Fruit fly (Drosophila melanogaster) whole organism, prepupa: ENCODE results near the gene CG1231.

Source experiments
- CG1621 ChIP-seq: fragments of 200-800 bp; sonication (Bioruptor generic); optimal IDR thresholded peaks from 3 replicates; lab custom pipeline; 2018; ENCODE audit warnings: missing biosample characterization, mild to moderate bottlenecking, missing genetic modification characterization
- CG4318 ChIP-seq: fragments of 200-800 bp; sonication (Bioruptor generic); optimal IDR thresholded peaks from 3 replicates; lab custom pipeline; 2017; ENCODE audit warnings: missing biosample characterization, mild to moderate bottlenecking, missing genetic modification characterization
- CG6854 ChIP-seq: fragments of 200-800 bp; sonication (Bioruptor generic); optimal IDR thresholded peaks from 2 replicates; lab custom pipeline; 2017; ENCODE audit warnings: missing biosample characterization, mild to moderate bottlenecking, missing genetic modification characterization
- Ets96B ChIP-seq: fragments of 200-800 bp; optimal IDR thresholded peaks from 2 replicates; lab custom pipeline; 2019; ENCODE audit warnings: missing biosample characterization, mild to moderate bottlenecking, missing genetic modification characterization, moderate library complexity
- Gug ChIP-seq: fragments of 200-800 bp; sonication (Bioruptor generic); IDR thresholded peaks from 2 replicates; pipeline ENCODE4 v1.3.6; 2022; ENCODE audit warnings: missing biosample characterization, missing genetic modification characterization
- Hr38 ChIP-seq: sonication (Bioruptor generic); optimal IDR thresholded peaks from 2 replicates; lab custom pipeline; 2016; ENCODE audit warnings: missing biosample characterization, missing genetic modification characterization
- Hr4 ChIP-seq: fragments of 200-800 bp; sonication (Bioruptor generic); optimal IDR thresholded peaks from 3 replicates; lab custom pipeline; 2016; ENCODE audit warnings: missing biosample characterization, missing genetic modification characterization
- cyc ChIP-seq: fragments of 200-800 bp; sonication (Bioruptor generic); optimal IDR thresholded peaks from 3 replicates; lab custom pipeline; 2016; ENCODE audit warnings: missing biosample characterization, missing genetic modification characterization
- eg ChIP-seq: fragments of 200-800 bp; sonication (Bioruptor generic); IDR thresholded peaks from 3 replicates; pipeline ENCODE4 v1.3.6; 2022; ENCODE audit warnings: missing biosample characterization, missing genetic modification characterization
- net ChIP-seq: fragments of 200-800 bp; sonication (Bioruptor generic); optimal IDR thresholded peaks from 3 replicates; lab custom pipeline; 2016; ENCODE audit warnings: missing biosample characterization, missing genetic modification characterization
- pdm3 ChIP-seq: fragments of 200-800 bp; sonication (Bioruptor generic); optimal IDR thresholded peaks from 3 replicates; lab custom pipeline; 2016; ENCODE audit warnings: missing biosample characterization, missing genetic modification characterization
- svp ChIP-seq: fragments of 200-800 bp; sonication (Bioruptor generic); peaks from one replicate; lab custom pipeline; 2016; ENCODE audit warnings: missing biosample characterization, missing genetic modification characterization

DNA sequence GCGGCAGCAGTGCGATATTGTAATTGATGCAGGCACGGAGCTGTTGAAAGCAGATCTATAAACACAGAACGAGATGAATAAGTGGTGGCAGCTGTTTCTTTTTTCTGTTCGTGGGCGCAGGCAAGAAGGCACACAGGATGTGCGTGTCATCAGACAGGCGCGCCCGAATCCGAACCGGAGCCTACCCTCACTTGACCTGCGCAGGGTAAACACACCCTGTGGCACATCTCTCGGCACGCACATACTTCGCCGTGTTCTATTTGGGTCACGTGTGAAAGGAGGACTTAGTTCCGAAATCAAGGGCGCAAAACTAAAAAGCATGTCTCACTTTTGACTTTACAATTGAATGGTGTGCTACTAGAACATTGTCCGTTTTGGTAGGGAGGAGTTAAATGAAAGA lies 34.7 kb upstream of the CG1231 start:
- TF ChIP-seq net (GFP tag; lab: Kevin White, UChicago) (no peak), CG6854 (GFP tag; lab: Kevin White, UChicago) (no peak), pdm3 (GFP tag; lab: Kevin White, UChicago) (no peak), CG4318 (GFP tag; lab: Kevin White, UChicago) (no peak), cyc (no peak), Ets96B (tag; lab: Kevin White, UChicago) (no peak), CG1621 (tag; lab: Kevin White, UChicago) (no peak), Hr4 (GFP tag; lab: Kevin White, UChicago) (no peak), Hr38 (GFP tag; lab: Kevin White, UChicago) (no peak), svp (GFP tag; lab: Kevin White, UChicago) (no peak), eg (GFP tag; lab: Robert Waterston, UW) (no peak), Gug (GFP tag; lab: Robert Waterston, UW) (no peak)
